Worm (Caenorhabditis elegans) whole organism, L2 larva: ENCODE data around the gene Y38E10A.28.

ENCODE experiments used
- ZK546.5 ChIP-seq: sonication (generic microtip); optimal IDR thresholded peaks from 2 replicates; lab custom pipeline; 2017; ENCODE audit warnings: missing biosample characterization, missing genetic modification characterization
- lin-13 ChIP-seq: fragments of 150-350 bp; optimal IDR thresholded peaks from 2 replicates; lab custom pipeline; 2014; ENCODE audit warnings: missing biosample characterization, missing genetic modification reagents, missing genetic modification characterization
- mab-5 ChIP-seq: fragments of 150-350 bp; optimal IDR thresholded peaks from 2 replicates; lab custom pipeline; 2014; ENCODE audit warnings: missing biosample characterization, missing genetic modification characterization
- nhr-77 ChIP-seq: fragments of 150-350 bp; optimal IDR thresholded peaks from 2 replicates; lab custom pipeline; 2014; ENCODE audit warnings: missing biosample characterization, missing genetic modification characterization
- zag-1 ChIP-seq: fragments of 150-350 bp; optimal IDR thresholded peaks from 2 replicates; lab custom pipeline; 2014; ENCODE audit warnings: missing biosample characterization, missing genetic modification characterization

ce11 chrII:12669882-12670281, 40.4 kb downstream of the Y38E10A.28 start:
- TF ChIP-seq mab-5 (tag; lab: Kevin White, UChicago) (no peak), lin-13 (GFP tag; lab: Kevin White, UChicago) (no peak), zag-1 (no peak), nhr-77 (tag; lab: Kevin White, UChicago) (no peak), ZK546.5 (tag; lab: Kevin White, UChicago) (no peak)
